Worm (Caenorhabditis elegans) whole organism, L1 larva: Measurements from ENCODE around the gene twk-46.

Source experiments
- nhr-237 ChIP-seq: fragments of 150-350 bp; optimal IDR thresholded peaks from 2 replicates; lab custom pipeline; 2014; ENCODE audit warnings: missing biosample characterization, missing genetic modification characterization
- nhr-77 ChIP-seq: fragments of 150-350 bp; optimal IDR thresholded peaks from 2 replicates; lab custom pipeline; 2014; ENCODE audit warnings: missing biosample characterization, missing genetic modification characterization
- rnt-1 ChIP-seq: sonication (generic microtip); optimal IDR thresholded peaks from 2 replicates; lab custom pipeline; 2016; ENCODE audit warnings: mild to moderate bottlenecking, missing genetic modification characterization, moderate library complexity, missing compliant biosample characterization
- sox-4 ChIP-seq: sonication (generic microtip); optimal IDR thresholded peaks from 2 replicates; lab custom pipeline; 2016; ENCODE audit warnings: missing genetic modification characterization, missing compliant biosample characterization
- unc-30 ChIP-seq: sonication (generic microtip); optimal IDR thresholded peaks from 2 replicates; lab custom pipeline; 2017; ENCODE audit warnings: missing biosample characterization, missing genetic modification characterization
- ztf-11 ChIP-seq, 2 experiments: sonication (generic microtip); optimal IDR thresholded peaks; 2 replicates each; lab custom pipeline; 2016 to 2017; ENCODE audit warnings: missing genetic modification characterization in 2 of 2, missing biosample characterization in 1 of 2, missing compliant biosample characterization in 1 of 2

- TF ChIP-seq ztf-11 (tag; optimal IDR thresholded peaks at IDR 0.05; lab: Kevin White, UChicago): no peak
- TF ChIP-seq rnt-1 (tag; lab: Kevin White, UChicago): no peak
- TF ChIP-seq nhr-77 (tag; lab: Kevin White, UChicago): no peak
- TF ChIP-seq sox-4 (tag; lab: Kevin White, UChicago): no peak
- TF ChIP-seq nhr-237 (tag; lab: Kevin White, UChicago): no peak
- TF ChIP-seq unc-30 (tag; lab: Kevin White, UChicago): no peak
Measured at ce11 chrV:19099504-19099903, 39.5 kb downstream of the twk-46 start.
